Worm (Caenorhabditis elegans) whole organism, midembryonic: ENCODE results near the gene fem-1.

ENCODE experiments used
- T22C8.4 ChIP-seq: fragments of 200-800 bp; sonication (Bioruptor generic); IDR thresholded peaks from 2 replicates; pipeline ENCODE4 v1.3.6; 2022; ENCODE audit warnings: missing genetic modification characterization, missing compliant biosample characterization
- cog-1 ChIP-seq: sonication (generic microtip); optimal IDR thresholded peaks from 2 replicates; lab custom pipeline; 2016; ENCODE audit warnings: missing genetic modification characterization, missing compliant biosample characterization
- flt-1 ChIP-seq: fragments of 200-800 bp; sonication (Bioruptor generic); IDR thresholded peaks from 2 replicates; pipeline ENCODE4 v1.3.6; 2022; ENCODE audit warnings: missing genetic modification characterization, missing compliant biosample characterization
- klf-2 ChIP-seq: fragments of 200-800 bp; sonication (Bioruptor generic); conservative IDR thresholded peaks from 2 replicates; pipeline ENCODE4 v1.3.6; 2022; ENCODE audit warnings: missing genetic modification reagents, missing genetic modification characterization, missing compliant biosample characterization
- ref-1 ChIP-seq: fragments of 200-800 bp; sonication (Bioruptor generic); conservative IDR thresholded peaks from 2 replicates; pipeline ENCODE4 v1.3.6; 2022; ENCODE audit warnings: missing genetic modification reagents, missing genetic modification characterization, missing compliant biosample characterization
- tab-1 ChIP-seq: fragments of 200-800 bp; sonication (Bioruptor generic); IDR thresholded peaks from 2 replicates; pipeline ENCODE4 v1.3.6; 2022; ENCODE audit warnings: missing genetic modification characterization, missing compliant biosample characterization
- ztf-29 ChIP-seq: fragments of 200-800 bp; sonication (Bioruptor generic); IDR thresholded peaks from 2 replicates; pipeline ENCODE4 v1.3.6; 2022; ENCODE audit warnings: missing genetic modification reagents, missing genetic modification characterization, missing compliant biosample characterization

- TF ChIP-seq ref-1 (GFP tag; lab: Robert Waterston, UW), result no peak
- peak; percentile 45 for TF ChIP-seq cog-1
- no peak for TF ChIP-seq T22C8.4 (GFP tag; lab: Robert Waterston, UW)
- no peak for TF ChIP-seq flt-1 (GFP tag; lab: Robert Waterston, UW)
- no peak for TF ChIP-seq ztf-29 (GFP tag; lab: Robert Waterston, UW)
- no peak for TF ChIP-seq tab-1
- TF ChIP-seq klf-2 (GFP tag; lab: Robert Waterston, UW), result 0 out of 2 replicates have a peak, but pooled peaks have one; percentile 23
Observed at ce11 chrIV:5526711-5527383, 10.9 kb downstream of the fem-1 start.
